Worm (Caenorhabditis elegans): ENCODE results near the gene rpt-6.

ce11 chrIII:12369476-12369875 lies 780 bp upstream of the rpt-6 start:
- TF ChIP-seq ama-1 (optimal IDR thresholded peaks at IDR 0.05) = no peak
- no peak for TF ChIP-seq tra-4 (tag; optimal IDR thresholded peaks at IDR 0.05)
- TF ChIP-seq B0310.2 (tag; optimal IDR thresholded peaks at IDR 0.05) = no peak
- no peak for TF ChIP-seq ets-7 (tag; optimal IDR thresholded peaks at IDR 0.05)
- no peak for TF ChIP-seq scrt-1 (GFP tag; IDR thresholded peaks at IDR 0.05)
- TF ChIP-seq ceh-13 (GFP tag; optimal IDR thresholded peaks at IDR 0.05) = no peak
- no peak for TF ChIP-seq pes-1 (GFP tag; IDR thresholded peaks at IDR 0.05)

All from whole organism, early embryonic.